Worm (Caenorhabditis elegans): Measurements from ENCODE around the gene scrm-5.

DNA sequence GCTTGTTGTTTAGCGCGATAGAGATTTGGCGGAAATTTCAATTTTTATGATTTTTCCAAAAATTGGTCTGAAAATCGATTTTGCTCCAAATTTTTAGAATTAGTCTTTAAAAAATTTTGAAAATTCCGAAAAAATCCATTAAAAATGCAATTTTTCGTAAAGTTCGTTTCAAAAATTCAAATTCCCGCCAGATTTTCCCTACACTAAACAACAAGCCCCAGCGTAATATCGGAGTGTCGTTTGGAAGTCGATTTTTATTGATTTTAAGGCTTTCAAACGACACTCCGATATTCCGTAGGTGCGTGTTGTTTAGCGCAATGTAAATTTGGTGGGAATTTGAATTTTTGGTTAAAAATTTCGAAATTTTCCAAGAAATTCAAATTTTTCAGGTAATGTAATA is 14.4 kb downstream of the scrm-5 start:
- no peak for TF ChIP-seq ref-1 (GFP tag; conservative IDR thresholded peaks at IDR 0.05)
- TF ChIP-seq flt-1 (GFP tag; IDR thresholded peaks at IDR 0.05): no peak
- no peak for TF ChIP-seq T22C8.4 (GFP tag; IDR thresholded peaks at IDR 0.05)
